Worm (Caenorhabditis elegans) whole organism, mixed stage, embryonic: Measurements from ENCODE around the gene ZK1098.6.

Experiments used
- M03D4.4 ChIP-seq: sonication (generic microtip); optimal IDR thresholded peaks from 2 replicates; lab custom pipeline; 2017; ENCODE audit warnings: mild to moderate bottlenecking, missing genetic modification characterization, missing compliant biosample characterization
- blmp-1 ChIP-seq: fragments of 150-350 bp; optimal IDR thresholded peaks from 2 replicates; lab custom pipeline; 2014; ENCODE audit warnings: missing biosample characterization, missing genetic modification characterization
- ceh-39 ChIP-seq: fragments of 150-350 bp; optimal IDR thresholded peaks from 2 replicates; lab custom pipeline; 2014; ENCODE audit warnings: missing biosample characterization, missing genetic modification characterization
- ceh-83 ChIP-seq: fragments of 200-800 bp; sonication (Bioruptor generic); optimal IDR thresholded peaks from 2 replicates; lab custom pipeline; 2018; ENCODE audit warnings: mild to moderate bottlenecking, missing genetic modification characterization, missing compliant biosample characterization
- ces-1 ChIP-seq: fragments of 150-350 bp; optimal IDR thresholded peaks from 2 replicates; lab custom pipeline; 2014; ENCODE audit warnings: missing biosample characterization, missing genetic modification reagents, missing genetic modification characterization
- cnd-1 ChIP-seq: fragments of 200-800 bp; sonication (Bioruptor generic); optimal IDR thresholded peaks from 2 replicates; lab custom pipeline; 2018; ENCODE audit warnings: mild to moderate bottlenecking, missing genetic modification characterization, missing compliant biosample characterization
- drap-1 ChIP-seq: fragments of 200-800 bp; sonication (Bioruptor generic); optimal IDR thresholded peaks from 3 replicates; lab custom pipeline; 2018; ENCODE audit warnings: mild to moderate bottlenecking, missing genetic modification characterization, missing compliant biosample characterization
- elt-1 ChIP-seq: sonication (generic microtip); optimal IDR thresholded peaks from 2 replicates; lab custom pipeline; 2017; ENCODE audit warnings: missing genetic modification characterization, mild to moderate bottlenecking, missing compliant biosample characterization, antibody characterized with exemption, moderate library complexity, borderline replicate concordance; ENCODE audit not compliant: insufficient read depth
- elt-3 ChIP-seq: fragments of 150-350 bp; optimal IDR thresholded peaks from 2 replicates; lab custom pipeline; 2014; ENCODE audit warnings: missing biosample characterization, missing genetic modification characterization
- flh-1 ChIP-seq: fragments of 200-800 bp; sonication (Bioruptor generic); optimal IDR thresholded peaks from 2 replicates; lab custom pipeline; 2018; ENCODE audit warnings: mild to moderate bottlenecking, missing genetic modification characterization, moderate library complexity, missing compliant biosample characterization
- ham-2 ChIP-seq: fragments of 200-800 bp; sonication (Bioruptor generic); optimal IDR thresholded peaks from 2 replicates; lab custom pipeline; 2018; ENCODE audit warnings: mild to moderate bottlenecking, missing genetic modification characterization, missing compliant biosample characterization
- hlh-1 ChIP-seq: fragments of 150-350 bp; optimal IDR thresholded peaks from 2 replicates; lab custom pipeline; 2014; ENCODE audit warnings: missing biosample characterization, missing genetic modification reagents, missing genetic modification characterization
- lin-32 ChIP-seq: fragments of 200-800 bp; sonication (Bioruptor generic); optimal IDR thresholded peaks from 2 replicates; lab custom pipeline; 2018; ENCODE audit warnings: mild to moderate bottlenecking, missing genetic modification characterization, missing compliant biosample characterization
- lsy-2 ChIP-seq: fragments of 150-350 bp; optimal IDR thresholded peaks from 2 replicates; lab custom pipeline; 2014; ENCODE audit warnings: missing biosample characterization, missing genetic modification characterization
- mab-5 ChIP-seq: fragments of 150-350 bp; optimal IDR thresholded peaks from 2 replicates; lab custom pipeline; 2014; ENCODE audit warnings: missing biosample characterization, missing genetic modification characterization
- nhr-12 ChIP-seq: fragments of 150-350 bp; optimal IDR thresholded peaks from 2 replicates; lab custom pipeline; 2014; ENCODE audit warnings: missing biosample characterization, missing genetic modification characterization
- nhr-2 ChIP-seq: fragments of 150-350 bp; optimal IDR thresholded peaks from 2 replicates; lab custom pipeline; 2014; ENCODE audit warnings: missing biosample characterization, missing genetic modification characterization
- nhr-237 ChIP-seq: fragments of 150-350 bp; optimal IDR thresholded peaks from 2 replicates; lab custom pipeline; 2014; ENCODE audit warnings: missing biosample characterization, missing genetic modification characterization
- nhr-28 ChIP-seq: fragments of 150-350 bp; optimal IDR thresholded peaks from 2 replicates; lab custom pipeline; 2014; ENCODE audit warnings: missing biosample characterization, missing genetic modification characterization
- nhr-76 ChIP-seq: sonication (generic microtip); optimal IDR thresholded peaks from 2 replicates; lab custom pipeline; 2017; ENCODE audit warnings: missing biosample characterization, missing genetic modification characterization
- pha-4 ChIP-seq: fragments of 150-350 bp; optimal IDR thresholded peaks from 2 replicates; lab custom pipeline; 2018; ENCODE audit warnings: missing biosample characterization, missing genetic modification reagents, missing genetic modification characterization
- sem-2 ChIP-seq: fragments of 200-800 bp; sonication (Bioruptor generic); optimal IDR thresholded peaks from 2 replicates; lab custom pipeline; 2018; ENCODE audit warnings: mild to moderate bottlenecking, missing genetic modification characterization, missing compliant biosample characterization
- snpc-4 ChIP-seq: fragments of 150-350 bp; optimal IDR thresholded peaks from 2 replicates; lab custom pipeline; 2014; ENCODE audit warnings: missing biosample characterization, missing genetic modification characterization
- tbx-8 ChIP-seq: fragments of 200-800 bp; sonication (Bioruptor generic); optimal IDR thresholded peaks from 2 replicates; lab custom pipeline; 2018; ENCODE audit warnings: mild to moderate bottlenecking, missing genetic modification characterization, moderate library complexity, missing compliant biosample characterization
- unc-120 ChIP-seq: sonication (generic microtip); optimal IDR thresholded peaks from 2 replicates; lab custom pipeline; 2017; ENCODE audit warnings: missing genetic modification characterization, missing compliant biosample characterization; ENCODE audit not compliant: poor library complexity, severe bottlenecking
- unc-62 ChIP-seq: fragments of 150-350 bp; optimal IDR thresholded peaks from 2 replicates; lab custom pipeline; 2014; ENCODE audit warnings: missing biosample characterization, missing genetic modification reagents, missing genetic modification characterization
- zip-8 ChIP-seq: fragments of 150-350 bp; optimal IDR thresholded peaks from 2 replicates; lab custom pipeline; 2014; ENCODE audit warnings: missing biosample characterization, missing genetic modification characterization
- ztf-11 ChIP-seq: fragments of 150-350 bp; optimal IDR thresholded peaks from 2 replicates; lab custom pipeline; 2014; ENCODE audit warnings: missing biosample characterization, missing genetic modification characterization

ZK1098.6 gene

ce11 chrIII:9488027-9488426, 38.9 kb upstream of the ZK1098.6 start:
- TF ChIP-seq elt-3 (tag; lab: Kevin White, UChicago) (no peak), unc-120 (no peak), pha-4 (no peak), elt-1 (tag; lab: Kevin White, UChicago) (no peak), nhr-76 (no peak)

DNA sequence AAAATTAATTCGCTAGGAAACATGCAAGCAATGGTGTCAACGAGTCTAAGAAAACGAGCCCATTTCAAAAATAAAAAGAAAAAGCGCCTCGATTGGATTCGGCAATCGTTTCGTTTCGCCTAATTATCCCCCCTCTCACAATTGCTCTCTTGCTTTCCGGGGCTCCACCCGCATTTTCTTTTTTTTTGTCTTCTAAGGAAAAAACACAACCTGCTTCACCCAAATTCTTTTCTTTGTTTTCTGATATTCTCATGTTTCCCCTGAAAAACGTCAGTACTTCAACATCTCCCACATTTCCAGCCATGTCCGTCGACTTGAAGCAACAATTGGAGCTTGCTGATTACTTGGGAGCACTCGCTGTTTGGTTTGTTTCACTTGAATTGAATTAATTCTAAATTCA, 38.5 kb upstream of the ZK1098.6 start, which contains the start of gene nlp-36:
TSS of gene nlp-36 (plus strand) at position 301 of the 400 bp plus-strand sequence.
- TF ChIP-seq mab-5 (tag; lab: Kevin White, UChicago) (no peak), lin-32 (GFP tag; lab: Kevin White, UChicago) (no peak), ham-2 (no peak), ces-1 (no peak), M03D4.4 (tag; lab: Kevin White, UChicago) (no peak), elt-1 (tag; lab: Kevin White, UChicago) (no peak), snpc-4 (tag; lab: Kevin White, UChicago) (no peak), ztf-11 (tag; lab: Kevin White, UChicago) (no peak), ceh-83 (GFP tag; lab: Kevin White, UChicago) (no peak), lsy-2 (no peak), sem-2 (GFP tag; lab: Kevin White, UChicago) (no peak), hlh-1 (tag; lab: Kevin White, UChicago) (no peak), zip-8 (tag; lab: Kevin White, UChicago) (no peak), nhr-76 (no peak), nhr-12 (tag; lab: Kevin White, UChicago) (no peak), tbx-8 (GFP tag; lab: Kevin White, UChicago) (no peak), ceh-39 (tag; lab: Kevin White, UChicago) (no peak)

- TF ChIP-seq lin-32 (GFP tag; lab: Kevin White, UChicago) (no peak), unc-62 (GFP tag; lab: Kevin White, UChicago) (no peak), ham-2 (no peak), elt-1 (tag; lab: Kevin White, UChicago) (no peak), nhr-76 (no peak), cnd-1 (tag; lab: Kevin White, UChicago) (no peak), snpc-4 (tag; lab: Kevin White, UChicago) (no peak), lsy-2 (no peak), M03D4.4 (tag; lab: Kevin White, UChicago) (no peak), ces-1 (no peak)
- TF ChIP-seq, all 35 proteins: peak for 0
These were observed 37.2 kb upstream of the ZK1098.6 start for ce11 chrIII:9489798-9490197.

ce11 chrIII:9490783-9491547, 36.0 kb upstream of the ZK1098.6 start, which contains the start of the genes dars-1 and ctr-9:
Gene dars-1 (minus strand): TSS chrIII:9491215.
Gene ctr-9 (plus strand): TSS chrIII:9491396.
- TF ChIP-seq M03D4.4 (tag; lab: Kevin White, UChicago) (no peak), lin-32 (GFP tag; lab: Kevin White, UChicago) (no peak), sem-2 (GFP tag; lab: Kevin White, UChicago) (no peak), ham-2 (no peak), ceh-83 (GFP tag; lab: Kevin White, UChicago) (no peak), tbx-8 (GFP tag; lab: Kevin White, UChicago) (no peak), nhr-12 (tag; lab: Kevin White, UChicago) (no peak), nhr-237 (no peak), elt-1 (tag; lab: Kevin White, UChicago) (no peak), cnd-1 (tag; lab: Kevin White, UChicago) (no peak), flh-1 (GFP tag; lab: Kevin White, UChicago) (no peak), ceh-39 (tag; lab: Kevin White, UChicago) (no peak), nhr-2 (tag; lab: Kevin White, UChicago) (no peak), hlh-1 (tag; lab: Kevin White, UChicago) (no peak), blmp-1 (tag; lab: Kevin White, UChicago) (no peak)

- TF ChIP-seq ham-2 (no peak), unc-62 (GFP tag; lab: Kevin White, UChicago) (no peak), M03D4.4 (tag; lab: Kevin White, UChicago) (no peak), elt-1 (tag; lab: Kevin White, UChicago) (no peak), nhr-76 (no peak), flh-1 (GFP tag; lab: Kevin White, UChicago) (no peak), drap-1 (GFP tag; lab: Kevin White, UChicago) (no peak), nhr-28 (no peak), elt-3 (tag; lab: Kevin White, UChicago) (no peak), hlh-1 (tag; lab: Kevin White, UChicago) (no peak), cnd-1 (tag; lab: Kevin White, UChicago) (no peak), lin-32 (GFP tag; lab: Kevin White, UChicago) (no peak), nhr-237 (no peak), tbx-8 (GFP tag; lab: Kevin White, UChicago) (no peak), ceh-39 (tag; lab: Kevin White, UChicago) (no peak), nhr-12 (tag; lab: Kevin White, UChicago) (no peak)
These were observed 32.7 kb upstream of the ZK1098.6 start for ce11 chrIII:9494209-9494608.
